Worm (Caenorhabditis elegans) whole organism, early embryonic: ENCODE measurements around the gene K11H12.9.

Experiments used
- B0310.2 ChIP-seq: sonication (generic microtip); optimal IDR thresholded peaks from 2 replicates; lab custom pipeline; 2016; ENCODE audit warnings: mild to moderate bottlenecking, missing genetic modification characterization, missing compliant biosample characterization
- F13C5.2 ChIP-seq: sonication (generic microtip); optimal IDR thresholded peaks from 2 replicates; lab custom pipeline; 2017; ENCODE audit warnings: mild to moderate bottlenecking, missing genetic modification characterization, inconsistent platforms, missing compliant biosample characterization
- aly-1 ChIP-seq: sonication (generic microtip); optimal IDR thresholded peaks from 2 replicates; lab custom pipeline; 2016; ENCODE audit warnings: missing genetic modification characterization, missing compliant biosample characterization
- ama-1 ChIP-seq: fragments of 150-350 bp; optimal IDR thresholded peaks from 2 replicates; lab custom pipeline; 2014
- ceh-13 ChIP-seq: fragments of 200-800 bp; sonication (Bioruptor generic); optimal IDR thresholded peaks from 2 replicates; lab custom pipeline; 2018; ENCODE audit warnings: mild to moderate bottlenecking, missing genetic modification characterization, missing compliant biosample characterization
- ceh-36 ChIP-seq: sonication (generic microtip); optimal IDR thresholded peaks from 2 replicates; lab custom pipeline; 2016; ENCODE audit warnings: missing genetic modification characterization, inconsistent platforms, missing compliant biosample characterization
- ets-7 ChIP-seq: sonication (generic microtip); optimal IDR thresholded peaks from 2 replicates; lab custom pipeline; 2016; ENCODE audit warnings: missing genotype, missing genetic modification characterization, missing compliant biosample characterization
- flt-1 ChIP-seq: fragments of 200-800 bp; sonication (Bioruptor generic); IDR thresholded peaks from 2 replicates; pipeline ENCODE4 v1.3.6; 2022; ENCODE audit warnings: missing genetic modification characterization, missing compliant biosample characterization
- hmbx-1 ChIP-seq: sonication (generic microtip); optimal IDR thresholded peaks from 2 replicates; lab custom pipeline; 2016; ENCODE audit warnings: mild to moderate bottlenecking, missing genetic modification characterization, missing compliant biosample characterization
- hmg-4 ChIP-seq: fragments of 200-800 bp; sonication (Bioruptor generic); optimal IDR thresholded peaks from 2 replicates; lab custom pipeline; 2018; ENCODE audit warnings: mild to moderate bottlenecking, missing genetic modification characterization, missing compliant biosample characterization
- hnd-1 ChIP-seq: sonication (generic microtip); optimal IDR thresholded peaks from 2 replicates; lab custom pipeline; 2016; ENCODE audit warnings: missing genetic modification characterization, missing compliant biosample characterization
- pes-1 ChIP-seq: fragments of 200-800 bp; sonication (Bioruptor generic); IDR thresholded peaks from 2 replicates; pipeline ENCODE4 v1.3.6; 2022; ENCODE audit warnings: missing genetic modification reagents, missing genetic modification characterization, missing compliant biosample characterization
- scrt-1 ChIP-seq: fragments of 200-800 bp; sonication (Bioruptor generic); IDR thresholded peaks from 2 replicates; pipeline ENCODE4 v1.3.6; 2022; ENCODE audit warnings: missing genetic modification characterization, missing compliant biosample characterization
- sea-1 ChIP-seq: fragments of 200-800 bp; sonication (Bioruptor generic); conservative IDR thresholded peaks from 2 replicates; pipeline ENCODE4 v1.3.6; 2022; ENCODE audit warnings: missing genetic modification characterization, missing compliant biosample characterization
- tbx-11 ChIP-seq: fragments of 200-800 bp; sonication (Bioruptor generic); IDR thresholded peaks from 2 replicates; pipeline ENCODE4 v1.3.6; 2022; ENCODE audit warnings: missing genetic modification characterization, missing compliant biosample characterization
- tbx-37 ChIP-seq: fragments of 200-800 bp; sonication (Bioruptor generic); conservative IDR thresholded peaks from 2 replicates; pipeline ENCODE4 v1.3.6; 2022; ENCODE audit warnings: missing genetic modification reagents, missing genetic modification characterization, missing compliant biosample characterization
- tra-4 ChIP-seq: sonication (generic microtip); optimal IDR thresholded peaks from 2 replicates; lab custom pipeline; 2017; ENCODE audit warnings: missing genetic modification characterization, missing compliant biosample characterization

The K11H12.9 gene

DNA sequence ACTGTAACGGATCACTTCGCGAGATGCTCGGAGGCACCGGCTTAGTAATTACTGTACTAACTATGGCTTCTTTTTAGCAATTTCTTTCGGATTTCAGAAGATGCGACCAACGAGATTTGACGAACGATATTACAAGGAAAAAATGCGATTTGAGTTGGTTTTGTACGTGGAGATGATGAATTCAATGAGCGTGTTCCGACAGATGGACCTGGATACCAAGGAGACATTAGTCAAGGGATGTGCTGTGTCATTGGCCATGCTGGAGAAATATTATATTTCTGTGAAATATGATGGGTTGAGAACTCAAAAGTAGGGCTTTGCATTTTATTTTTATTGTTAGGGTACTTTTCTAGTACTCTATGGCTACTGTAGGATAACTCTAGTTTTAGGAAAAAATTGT is 18.9 kb upstream of the K11H12.9 start:
- TF ChIP-seq ama-1 (lab: Kevin White, UChicago) (no peak), B0310.2 (tag; lab: Kevin White, UChicago) (no peak), sea-1 (GFP tag; lab: Robert Waterston, UW) (no peak), hmg-4 (GFP tag; lab: Kevin White, UChicago) (no peak), flt-1 (GFP tag; lab: Robert Waterston, UW) (no peak), aly-1 (tag; lab: Kevin White, UChicago) (no peak), ceh-36 (tag; lab: Kevin White, UChicago) (no peak), hnd-1 (tag; lab: Kevin White, UChicago) (no peak), hmbx-1 (no peak), tbx-37 (GFP tag; lab: Robert Waterston, UW) (no peak), ceh-13 (GFP tag; lab: Kevin White, UChicago) (no peak), tra-4 (no peak), scrt-1 (no peak), tbx-11 (GFP tag; lab: Robert Waterston, UW) (no peak), F13C5.2 (tag; lab: Kevin White, UChicago) (no peak)

DNA sequence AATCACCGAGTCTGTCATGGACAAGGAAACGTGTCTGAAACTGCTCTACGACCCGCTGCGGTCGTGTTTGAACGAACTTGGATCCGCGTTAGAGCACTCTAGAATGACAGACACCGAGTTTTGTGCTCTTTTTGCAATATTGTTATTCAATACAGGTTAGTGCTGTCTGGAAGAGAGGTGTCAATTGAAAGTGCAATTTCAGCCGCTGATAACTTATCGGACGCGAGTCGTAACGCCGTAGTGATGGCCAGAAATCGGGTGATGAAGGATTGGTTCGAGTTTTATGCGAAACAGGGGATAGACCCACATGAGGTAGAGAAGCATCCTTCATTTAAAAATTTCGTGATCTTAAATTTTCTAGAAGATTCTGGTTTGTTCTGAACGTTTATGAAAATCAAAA is 17.6 kb upstream of the K11H12.9 start:
- TF ChIP-seq ama-1 (lab: Kevin White, UChicago) (no peak), ceh-36 (tag; lab: Kevin White, UChicago) (no peak), B0310.2 (tag; lab: Kevin White, UChicago) (no peak), hmg-4 (GFP tag; lab: Kevin White, UChicago) (no peak), tbx-37 (GFP tag; lab: Robert Waterston, UW) (no peak), scrt-1 (no peak), tbx-11 (GFP tag; lab: Robert Waterston, UW) (no peak), pes-1 (GFP tag; lab: Robert Waterston, UW) (no peak), ets-7 (tag; lab: Kevin White, UChicago) (no peak), flt-1 (GFP tag; lab: Robert Waterston, UW) (no peak), sea-1 (GFP tag; lab: Robert Waterston, UW) (no peak), tra-4 (no peak), hnd-1 (tag; lab: Kevin White, UChicago) (no peak), aly-1 (tag; lab: Kevin White, UChicago) (no peak), F13C5.2 (tag; lab: Kevin White, UChicago) (no peak), hmbx-1 (no peak), ceh-13 (GFP tag; lab: Kevin White, UChicago) (no peak)

DNA sequence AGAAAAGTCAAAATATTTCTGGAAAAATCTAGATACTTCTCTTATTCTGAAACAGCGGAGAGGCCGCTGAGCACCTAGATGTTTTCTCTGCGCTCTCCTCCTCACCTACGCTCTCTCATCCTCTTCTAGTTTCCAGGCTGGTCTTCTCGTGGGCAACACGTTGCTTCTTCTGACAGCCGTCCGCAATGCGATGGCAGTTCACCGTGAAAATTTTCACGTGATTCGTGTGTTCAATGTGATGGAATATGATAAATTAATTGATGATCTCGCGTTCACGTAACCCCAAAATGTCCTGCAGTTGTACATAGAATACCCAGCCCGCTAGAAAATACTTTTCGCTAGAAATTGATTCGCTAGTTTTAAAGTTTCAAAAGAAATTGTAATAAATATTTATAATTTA is 15.9 kb upstream of the K11H12.9 start:
- TF ChIP-seq ets-7 (tag; lab: Kevin White, UChicago), result no peak
- no peak for TF ChIP-seq flt-1 (GFP tag; lab: Robert Waterston, UW)
- no peak for TF ChIP-seq hnd-1 (tag; lab: Kevin White, UChicago)
- no peak for TF ChIP-seq pes-1 (GFP tag; lab: Robert Waterston, UW)
- TF ChIP-seq ceh-13 (GFP tag; lab: Kevin White, UChicago), result no peak
- no peak for TF ChIP-seq B0310.2 (tag; lab: Kevin White, UChicago)
- TF ChIP-seq tbx-37 (GFP tag; lab: Robert Waterston, UW), result no peak
- no peak for TF ChIP-seq tbx-11 (GFP tag; lab: Robert Waterston, UW)
- TF ChIP-seq ama-1 (lab: Kevin White, UChicago), result no peak
- TF ChIP-seq ceh-36 (tag; lab: Kevin White, UChicago), result no peak
- no peak for TF ChIP-seq scrt-1
- TF ChIP-seq aly-1 (tag; lab: Kevin White, UChicago), result no peak

DNA sequence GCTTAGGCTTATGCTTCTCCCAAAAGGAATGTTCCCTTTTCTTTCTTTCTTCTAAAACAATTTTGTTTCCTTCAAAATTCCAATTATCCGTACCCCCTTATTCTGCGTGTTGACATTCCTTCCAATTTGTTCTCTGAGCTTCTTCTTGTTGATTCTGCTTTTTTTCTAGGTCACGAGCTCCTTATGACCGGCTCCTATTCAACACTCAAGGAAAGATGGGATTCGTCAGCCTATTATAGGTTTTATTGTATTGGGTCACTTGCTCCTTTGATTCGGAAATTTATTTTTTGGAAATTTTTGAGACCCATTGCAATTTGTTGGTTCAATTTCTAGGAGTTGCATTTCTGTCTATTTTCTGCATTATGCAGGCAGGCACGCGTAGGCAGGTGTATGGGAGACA is 10.3 kb upstream of the K11H12.9 start:
- TF ChIP-seq F13C5.2 (tag; lab: Kevin White, UChicago), result no peak
- no peak for TF ChIP-seq hnd-1 (tag; lab: Kevin White, UChicago)
- TF ChIP-seq tra-4, result no peak
- TF ChIP-seq aly-1 (tag; lab: Kevin White, UChicago), result no peak
- TF ChIP-seq ama-1 (lab: Kevin White, UChicago), result no peak
- no peak for TF ChIP-seq scrt-1
- TF ChIP-seq tbx-37 (GFP tag; lab: Robert Waterston, UW), result no peak
- TF ChIP-seq ceh-36 (tag; lab: Kevin White, UChicago), result no peak
- TF ChIP-seq hmbx-1, result no peak
- TF ChIP-seq ets-7 (tag; lab: Kevin White, UChicago), result no peak
- TF ChIP-seq ceh-13 (GFP tag; lab: Kevin White, UChicago), result no peak
- TF ChIP-seq hmg-4 (GFP tag; lab: Kevin White, UChicago), result no peak
- no peak for TF ChIP-seq B0310.2 (tag; lab: Kevin White, UChicago)
- TF ChIP-seq tbx-11 (GFP tag; lab: Robert Waterston, UW), result no peak
- TF ChIP-seq pes-1 (GFP tag; lab: Robert Waterston, UW), result no peak
- no peak for TF ChIP-seq sea-1 (GFP tag; lab: Robert Waterston, UW)

DNA sequence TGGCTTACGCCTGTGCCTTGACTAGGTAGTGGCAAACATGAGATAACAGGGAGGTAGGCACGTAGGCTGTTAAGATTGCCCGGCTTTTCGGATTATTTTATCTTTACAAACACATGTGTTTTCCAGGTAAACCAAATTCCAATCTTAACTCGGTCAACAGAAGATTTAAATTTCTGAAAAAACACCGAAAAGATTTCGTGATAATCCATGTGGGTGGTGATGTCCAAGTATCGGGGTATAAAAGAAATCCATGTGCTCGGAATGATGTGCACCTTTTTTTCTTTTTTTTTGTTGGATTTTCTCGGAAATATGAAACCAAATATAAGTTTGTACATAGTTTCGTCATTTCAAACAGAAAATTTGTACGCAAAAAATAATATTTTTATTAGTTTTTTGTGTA is 6.0 kb upstream of the K11H12.9 start:
- TF ChIP-seq ceh-36 (tag; lab: Kevin White, UChicago) (no peak), hmbx-1 (no peak), ama-1 (lab: Kevin White, UChicago) (no peak), tbx-11 (GFP tag; lab: Robert Waterston, UW) (no peak)

DNA sequence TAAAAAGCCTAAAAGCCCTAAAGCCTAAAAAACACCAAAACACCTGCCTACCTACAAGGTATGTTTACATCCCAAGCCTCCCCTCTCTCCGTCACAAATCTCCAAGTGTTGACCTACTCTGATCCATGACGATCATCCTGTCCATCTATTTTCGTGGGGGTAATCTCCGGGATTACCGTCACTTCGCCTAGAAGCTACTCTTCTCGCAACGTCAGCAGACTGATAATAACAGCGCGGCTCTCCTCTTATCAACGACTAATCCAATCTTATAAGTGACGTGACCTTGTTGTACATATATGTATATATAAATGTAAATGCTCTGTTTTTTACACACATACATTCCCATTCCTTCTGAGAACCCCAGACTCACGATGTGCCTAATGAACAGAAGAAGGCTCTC is 1.1 kb upstream of the K11H12.9 start:
- TF ChIP-seq tbx-37 (GFP tag; lab: Robert Waterston, UW) (no peak), hnd-1 (tag; lab: Kevin White, UChicago) (no peak), hmg-4 (GFP tag; lab: Kevin White, UChicago) (no peak), B0310.2 (tag; lab: Kevin White, UChicago) (no peak), ets-7 (tag; lab: Kevin White, UChicago) (no peak), ceh-36 (tag; lab: Kevin White, UChicago) (no peak), F13C5.2 (tag; lab: Kevin White, UChicago) (no peak), aly-1 (tag; lab: Kevin White, UChicago) (no peak), tbx-11 (GFP tag; lab: Robert Waterston, UW) (no peak), ceh-13 (GFP tag; lab: Kevin White, UChicago) (no peak), ama-1 (lab: Kevin White, UChicago) (no peak), sea-1 (GFP tag; lab: Robert Waterston, UW) (no peak), pes-1 (GFP tag; lab: Robert Waterston, UW) (no peak), tra-4 (no peak)
